Worm (Caenorhabditis elegans) whole organism, L4 larva: Measurements from ENCODE around the gene ril-1.

Source experiments
- F49E8.2 ChIP-seq: sonication (generic microtip); optimal IDR thresholded peaks from 2 replicates; lab custom pipeline; 2016; ENCODE audit warnings: missing compliant biosample characterization, mild to moderate bottlenecking, missing genetic modification characterization, borderline replicate concordance
- T20F7.1 ChIP-seq: fragments of 200-800 bp; sonication (Bioruptor generic); optimal IDR thresholded peaks from 2 replicates; lab custom pipeline; 2018; ENCODE audit warnings: mild to moderate bottlenecking, missing genetic modification characterization, missing compliant biosample characterization
- Y48G9A.11 ChIP-seq: fragments of 200-800 bp; sonication (Bioruptor generic); IDR thresholded peaks from 2 replicates; pipeline ENCODE4 v1.3.6; 2022; ENCODE audit warnings: missing genetic modification reagents, missing genetic modification characterization, missing compliant biosample characterization
- Y5F2A.4 ChIP-seq: fragments of 200-800 bp; sonication (Bioruptor generic); optimal IDR thresholded peaks from 2 replicates; lab custom pipeline; 2018; ENCODE audit warnings: mild to moderate bottlenecking, missing genetic modification characterization, missing compliant biosample characterization
- aha-1 ChIP-seq: fragments of 150-350 bp; peaks from one replicate; lab custom pipeline; 2014; ENCODE audit warnings: missing biosample characterization, missing genetic modification characterization
- aly-2 ChIP-seq: sonication (generic microtip); optimal IDR thresholded peaks from 2 replicates; lab custom pipeline; 2018; ENCODE audit warnings: missing biosample characterization, missing genetic modification characterization
- attf-4 ChIP-seq: sonication (generic microtip); optimal IDR thresholded peaks from 3 replicates; lab custom pipeline; 2017; ENCODE audit warnings: missing biosample characterization, missing genetic modification characterization
- ceh-32 ChIP-seq: sonication (generic microtip); optimal IDR thresholded peaks from 2 replicates; lab custom pipeline; 2016; ENCODE audit warnings: mild to moderate bottlenecking, missing genetic modification characterization, missing compliant biosample characterization; ENCODE audit not compliant: poor library complexity
- ces-1 ChIP-seq: fragments of 150-350 bp; sonication (generic microtip); optimal IDR thresholded peaks from 4 replicates; lab custom pipeline; 2014; ENCODE audit warnings: missing biosample characterization, missing genetic modification reagents, missing genetic modification characterization
- daf-16 ChIP-seq, 3 experiments: sonication (generic microtip); optimal IDR thresholded peaks; 2 replicates each; lab custom pipeline; 2016 to 2017; ENCODE audit warnings: missing genetic modification characterization in 3 of 3, missing genetic modification reagents in 3 of 3, mild to moderate bottlenecking in 2 of 3, missing compliant biosample characterization in 2 of 3, missing biosample characterization in 1 of 3, moderate library complexity in 1 of 3
- dve-1 ChIP-seq: sonication (generic microtip); optimal IDR thresholded peaks from 2 replicates; lab custom pipeline; 2017; ENCODE audit warnings: antibody characterized with exemption, mild to moderate bottlenecking, missing genetic modification characterization, missing compliant biosample characterization; ENCODE audit not compliant: insufficient read depth
- egl-27 ChIP-seq: sonication (generic microtip); optimal IDR thresholded peaks from 3 replicates; lab custom pipeline; 2017; ENCODE audit warnings: missing biosample characterization, missing genetic modification reagents, missing genetic modification characterization
- hif-1 ChIP-seq, 2 experiments: sonication (generic microtip); optimal IDR thresholded peaks; 2 replicates each; lab custom pipeline; 2016 to 2017; ENCODE audit warnings: missing compliant biosample characterization in 2 of 2, missing genetic modification characterization in 2 of 2, missing genetic modification reagents in 2 of 2, missing genotype in 2 of 2, mild to moderate bottlenecking in 1 of 2
- jun-1 ChIP-seq: fragments of 150-350 bp; optimal IDR thresholded peaks from 2 replicates; lab custom pipeline; 2014; ENCODE audit warnings: missing biosample characterization, missing genetic modification reagents, missing genetic modification characterization
- lin-1 ChIP-seq: fragments of 200-800 bp; sonication (Bioruptor generic); IDR thresholded peaks from 2 replicates; pipeline ENCODE4 v1.3.6; 2022; ENCODE audit warnings: missing genetic modification reagents, missing genetic modification characterization, missing compliant biosample characterization
- lin-38 ChIP-seq: fragments of 200-800 bp; sonication (Bioruptor generic); IDR thresholded peaks from 2 replicates; pipeline ENCODE4 v1.3.6; 2022; ENCODE audit warnings: missing genetic modification reagents, missing genetic modification characterization, missing compliant biosample characterization
- lir-3 ChIP-seq: sonication (generic microtip); optimal IDR thresholded peaks from 2 replicates; lab custom pipeline; 2016; ENCODE audit warnings: mild to moderate bottlenecking, missing genetic modification characterization, missing compliant biosample characterization
- madf-5 ChIP-seq, 2 experiments: fragments of 200-800 bp; sonication (Bioruptor generic); IDR thresholded peaks; 2 replicates each; pipeline ENCODE4 v1.3.6; 2022; ENCODE audit warnings: missing compliant biosample characterization in 2 of 2, missing genetic modification characterization in 2 of 2
- mdl-1 ChIP-seq, 2 experiments: fragments of 150-350 bp in 1 of 2; sonication (generic microtip) in 1 of 2; optimal IDR thresholded peaks; 2 replicates each; lab custom pipeline; 2014 to 2017; ENCODE audit warnings: missing biosample characterization in 2 of 2, missing genetic modification characterization in 2 of 2
- mdt-29 ChIP-seq: fragments of 200-800 bp; sonication (Bioruptor generic); IDR thresholded peaks from 2 replicates; pipeline ENCODE4 v1.3.6; 2022; ENCODE audit warnings: missing genetic modification reagents, missing genetic modification characterization, missing compliant biosample characterization
- mes-2 ChIP-seq: sonication (generic microtip); optimal IDR thresholded peaks from 2 replicates; lab custom pipeline; 2016; ENCODE audit warnings: missing genotype, mild to moderate bottlenecking, missing genetic modification characterization, missing compliant biosample characterization; ENCODE audit not compliant: poor library complexity, severe bottlenecking
- mxl-2 ChIP-seq: fragments of 200-800 bp; sonication (Bioruptor generic); conservative IDR thresholded peaks from 2 replicates; pipeline ENCODE4 v1.3.6; 2022; ENCODE audit warnings: missing genetic modification reagents, missing genetic modification characterization, missing compliant biosample characterization
- mxl-3 ChIP-seq: fragments of 200-800 bp; sonication (Bioruptor generic); optimal IDR thresholded peaks from 2 replicates; lab custom pipeline; 2018; ENCODE audit warnings: mild to moderate bottlenecking, missing genetic modification characterization, missing compliant biosample characterization
- nhr-237 ChIP-seq: sonication (generic microtip); optimal IDR thresholded peaks from 2 replicates; lab custom pipeline; 2017; ENCODE audit warnings: missing biosample characterization, missing genetic modification characterization
- pha-4 ChIP-seq, 2 experiments: fragments of 150-350 bp in 1 of 2; fragments of 200-800 bp in 1 of 2; sonication (Bioruptor generic) in 1 of 2; IDR thresholded peaks in 1 of 2; optimal IDR thresholded peaks in 1 of 2; 2 replicates each; pipeline versions ENCODE4 v1.3.6 to Lab custom; 2014 to 2022; ENCODE audit warnings: missing genetic modification characterization in 2 of 2, missing genetic modification reagents in 2 of 2, missing biosample characterization in 1 of 2, missing compliant biosample characterization in 1 of 2
- php-3 ChIP-seq: fragments of 200-800 bp; sonication (Bioruptor generic); IDR thresholded peaks from 2 replicates; pipeline ENCODE4 v1.3.6; 2022; ENCODE audit warnings: missing genetic modification reagents, missing genetic modification characterization, missing compliant biosample characterization
- set-16 ChIP-seq: fragments of 200-800 bp; sonication (Bioruptor generic); IDR thresholded peaks from 2 replicates; pipeline ENCODE4 v1.3.6; 2022; ENCODE audit warnings: missing genetic modification reagents, missing genetic modification characterization, missing compliant biosample characterization
- snpc-1.2 ChIP-seq: fragments of 200-800 bp; sonication (Bioruptor generic); IDR thresholded peaks from 2 replicates; pipeline ENCODE4 v1.3.6; 2022; ENCODE audit warnings: missing genetic modification reagents, missing genetic modification characterization, missing compliant biosample characterization
- unc-62 ChIP-seq, 3 experiments: fragments of 150-350 bp in 1 of 3; sonication (generic microtip); optimal IDR thresholded peaks in 2 of 3; peaks in 1 of 3; 1 replicate in 1 of 3; 2 replicates in 2 of 3; lab custom pipeline; 2014 to 2017; ENCODE audit warnings: missing biosample characterization in 3 of 3, missing genetic modification characterization in 3 of 3, missing genetic modification reagents in 3 of 3, missing genotype in 1 of 3
- zag-1 ChIP-seq: fragments of 150-350 bp; optimal IDR thresholded peaks from 2 replicates; lab custom pipeline; 2014; ENCODE audit warnings: missing biosample characterization, missing genetic modification characterization
- ztf-11 ChIP-seq: fragments of 150-350 bp; optimal IDR thresholded peaks from 2 replicates; lab custom pipeline; 2014; ENCODE audit warnings: missing biosample characterization, missing genetic modification characterization
- ztf-7 ChIP-seq: fragments of 150-350 bp; optimal IDR thresholded peaks from 2 replicates; lab custom pipeline; 2014; ENCODE audit warnings: missing biosample characterization, missing genetic modification characterization

The ril-1 gene

ce11 chrV:14536274-14536673, 12.3 kb upstream of the ril-1 start, which contains the start of gene tag-191:
Gene tag-191 (minus strand): TSS chrV:14536374.
- no peak for TF ChIP-seq madf-5 (GFP tag; IDR thresholded peaks at IDR 0.05; lab: Robert Waterston, UW)
- TF ChIP-seq jun-1 (tag; lab: Kevin White, UChicago): no peak
- peak in 1 of 2 experiments; percentile 11 for TF ChIP-seq unc-62 (GFP tag; optimal IDR thresholded peaks at IDR 0.05 in 1 of 2; lab: Kevin White, UChicago)
- no peak for TF ChIP-seq unc-62 (tag; optimal IDR thresholded peaks at IDR 0.05; lab: Kevin White, UChicago)

- TF ChIP-seq mxl-2 (GFP tag; lab: Robert Waterston, UW) (no peak), ztf-11 (tag; lab: Kevin White, UChicago) (no peak), nhr-237 (tag; lab: Kevin White, UChicago) (no peak), aha-1 (tag; lab: Kevin White, UChicago) (peak; percentile 70)
Observed at ce11 chrV:14532374-14532773, 8.4 kb upstream of the ril-1 start.

- TF ChIP-seq php-3 (GFP tag; lab: Robert Waterston, UW) (no peak), dve-1 (tag; lab: Kevin White, UChicago) (no peak), Y5F2A.4 (GFP tag; lab: Kevin White, UChicago) (no peak), aly-2 (tag; lab: Kevin White, UChicago) (no peak), nhr-237 (tag; lab: Kevin White, UChicago) (no peak), ceh-32 (tag; lab: Kevin White, UChicago) (no peak), F49E8.2 (tag; lab: Kevin White, UChicago) (no peak), mdt-29 (GFP tag; lab: Robert Waterston, UW) (no peak), attf-4 (no peak), daf-16 (GFP tag; optimal IDR thresholded peaks at IDR 0.05; lab: Kevin White, UChicago) (no peak), daf-16 (tag; optimal IDR thresholded peaks at IDR 0.05; lab: Kevin White, UChicago) (no peak), aha-1 (tag; lab: Kevin White, UChicago) (no peak), pha-4 (GFP tag; IDR thresholded peaks at IDR 0.05; lab: Robert Waterston, UW) (no peak), pha-4 (tag; optimal IDR thresholded peaks at IDR 0.05; lab: Kevin White, UChicago) (no peak), lin-38 (GFP tag; lab: Robert Waterston, UW) (no peak), ztf-7 (tag; lab: Kevin White, UChicago) (no peak), T20F7.1 (GFP tag; lab: Kevin White, UChicago) (no peak)
- TF ChIP-seq, all 104 proteins: peak for 0
Observed at ce11 chrV:14530813-14531212, 6.9 kb upstream of the ril-1 start, which contains the start of gene kcnl-4. Gene kcnl-4 (plus strand): TSS chrV:14531113.

ce11 chrV:14527210-14527609, 3.3 kb upstream of the ril-1 start:
- TF ChIP-seq ces-1 (GFP tag; lab: Kevin White, UChicago) (peak; percentile 53), Y48G9A.11 (GFP tag; lab: Robert Waterston, UW) (no peak)
- TF ChIP-seq, all 104 proteins: peak for 1

ce11 chrV:14525089-14525488, 1.2 kb upstream of the ril-1 start, which contains the start of gene hda-1:
Gene hda-1 (plus strand): TSS chrV:14525389.
- no peak for TF ChIP-seq lir-3
- TF ChIP-seq zag-1: no peak
- no peak for TF ChIP-seq nhr-237 (tag; lab: Kevin White, UChicago)
- no peak for TF ChIP-seq lin-1 (GFP tag; lab: Robert Waterston, UW)
- TF ChIP-seq Y48G9A.11 (GFP tag; lab: Robert Waterston, UW): no peak
- no peak for TF ChIP-seq ztf-7 (tag; lab: Kevin White, UChicago)
- TF ChIP-seq mdl-1 (tag; optimal IDR thresholded peaks at IDR 0.05; lab: Kevin White, UChicago): no peak
- no peak for TF ChIP-seq ceh-32 (tag; lab: Kevin White, UChicago)
- no peak for TF ChIP-seq pha-4 (GFP tag; IDR thresholded peaks at IDR 0.05; lab: Robert Waterston, UW)
- TF ChIP-seq pha-4 (tag; optimal IDR thresholded peaks at IDR 0.05; lab: Kevin White, UChicago): no peak
- TF ChIP-seq mes-2 (tag; lab: Kevin White, UChicago): no peak

ce11 chrV:14523105-14523504, 824 bp downstream of the ril-1 start, which contains the start of gene C53A5.2:
Gene C53A5.2 (minus strand): TSS chrV:14523205.
- TF ChIP-seq ztf-7 (tag; lab: Kevin White, UChicago) (no peak), unc-62 (GFP tag; optimal IDR thresholded peaks at IDR 0.05 in 1 of 2; lab: Kevin White, UChicago) (no peak), unc-62 (tag; optimal IDR thresholded peaks at IDR 0.05; lab: Kevin White, UChicago) (no peak), set-16 (GFP tag; lab: Robert Waterston, UW) (no peak), hif-1 (tag; optimal IDR thresholded peaks at IDR 0.05; lab: Kevin White, UChicago) (no peak), mxl-2 (GFP tag; lab: Robert Waterston, UW) (no peak), mxl-3 (GFP tag; lab: Kevin White, UChicago) (no peak), snpc-1.2 (no peak), lir-3 (no peak), egl-27 (tag; lab: Kevin White, UChicago) (no peak)
- TF ChIP-seq, all 104 proteins: peak for 0
